Worm (Caenorhabditis elegans) whole organism, late embryonic: ENCODE data around the gene mpk-2.

Source experiments
- C08G9.2 ChIP-seq: sonication (generic microtip); optimal IDR thresholded peaks from 2 replicates; lab custom pipeline; 2016; ENCODE audit warnings: mild to moderate bottlenecking, missing genetic modification characterization, moderate library complexity, missing compliant biosample characterization
- C38D4.7 ChIP-seq: fragments of 200-800 bp; sonication (Bioruptor generic); optimal IDR thresholded peaks from 2 replicates; lab custom pipeline; 2018; ENCODE audit warnings: mild to moderate bottlenecking, missing genetic modification characterization, moderate library complexity, missing compliant biosample characterization
- K02D7.2 ChIP-seq: sonication (generic microtip); optimal IDR thresholded peaks from 2 replicates; lab custom pipeline; 2017; ENCODE audit warnings: mild to moderate bottlenecking, missing genetic modification characterization, missing compliant biosample characterization
- Y22D7AL.16 ChIP-seq: sonication (generic microtip); optimal IDR thresholded peaks from 2 replicates; lab custom pipeline; 2016; ENCODE audit warnings: missing genetic modification characterization, missing compliant biosample characterization
- ahr-1 ChIP-seq: sonication (generic microtip); optimal IDR thresholded peaks from 2 replicates; lab custom pipeline; 2016; ENCODE audit warnings: missing genetic modification characterization, missing compliant biosample characterization
- ama-1 ChIP-seq: fragments of 150-350 bp; optimal IDR thresholded peaks from 2 replicates; lab custom pipeline; 2014
- ceh-14 ChIP-seq: sonication (generic microtip); optimal IDR thresholded peaks from 2 replicates; lab custom pipeline; 2016; ENCODE audit warnings: missing genotype, missing genetic modification characterization, missing compliant biosample characterization
- ceh-18 ChIP-seq: sonication (generic microtip); optimal IDR thresholded peaks from 2 replicates; lab custom pipeline; 2016; ENCODE audit warnings: missing genetic modification characterization, missing compliant biosample characterization
- ceh-19 ChIP-seq: fragments of 200-800 bp; sonication (Bioruptor generic); optimal IDR thresholded peaks from 2 replicates; lab custom pipeline; 2018; ENCODE audit warnings: mild to moderate bottlenecking, missing genetic modification characterization, missing compliant biosample characterization
- ceh-22 ChIP-seq: sonication (generic microtip); optimal IDR thresholded peaks from 2 replicates; lab custom pipeline; 2017; ENCODE audit warnings: missing biosample characterization, missing genetic modification characterization
- ceh-31 ChIP-seq: sonication (generic microtip); optimal IDR thresholded peaks from 2 replicates; lab custom pipeline; 2016; ENCODE audit warnings: missing genetic modification characterization, missing compliant biosample characterization
- ceh-34 ChIP-seq: sonication (generic microtip); optimal IDR thresholded peaks from 2 replicates; lab custom pipeline; 2016; ENCODE audit warnings: mild to moderate bottlenecking, missing genetic modification characterization, missing compliant biosample characterization
- ceh-48 ChIP-seq: sonication (generic microtip); optimal IDR thresholded peaks from 2 replicates; lab custom pipeline; 2016; ENCODE audit warnings: missing genetic modification characterization, inconsistent platforms, missing compliant biosample characterization
- ceh-6 ChIP-seq: fragments of 200-800 bp; sonication (Bioruptor generic); optimal IDR thresholded peaks from 2 replicates; lab custom pipeline; 2018; ENCODE audit warnings: mild to moderate bottlenecking, missing genetic modification characterization, missing compliant biosample characterization
- dve-1 ChIP-seq: sonication (generic microtip); optimal IDR thresholded peaks from 2 replicates; lab custom pipeline; 2017; ENCODE audit warnings: antibody characterized with exemption, mild to moderate bottlenecking, missing genetic modification characterization, missing compliant biosample characterization
- elt-2 ChIP-seq: sonication (generic microtip); optimal IDR thresholded peaks from 2 replicates; lab custom pipeline; 2016; ENCODE audit warnings: missing genetic modification reagents, missing genetic modification characterization, missing compliant biosample characterization
- elt-4 ChIP-seq: sonication (generic microtip); optimal IDR thresholded peaks from 2 replicates; lab custom pipeline; 2016; ENCODE audit warnings: missing genetic modification characterization, missing compliant biosample characterization
- eyg-1 ChIP-seq: sonication (generic microtip); optimal IDR thresholded peaks from 2 replicates; lab custom pipeline; 2016; ENCODE audit warnings: missing genotype, missing genetic modification characterization, missing compliant biosample characterization
- fax-1 ChIP-seq: sonication (generic microtip); optimal IDR thresholded peaks from 2 replicates; lab custom pipeline; 2016; ENCODE audit warnings: missing genotype, missing genetic modification characterization, missing compliant biosample characterization
- fkh-10 ChIP-seq: fragments of 150-350 bp; optimal IDR thresholded peaks from 2 replicates; lab custom pipeline; 2014; ENCODE audit warnings: missing biosample characterization, missing genetic modification reagents, missing genetic modification characterization
- gmeb-2 ChIP-seq: sonication (generic microtip); optimal IDR thresholded peaks from 2 replicates; lab custom pipeline; 2016; ENCODE audit warnings: missing genetic modification characterization, inconsistent platforms, missing compliant biosample characterization
- hlh-13 ChIP-seq: fragments of 200-800 bp; sonication (Bioruptor generic); optimal IDR thresholded peaks from 2 replicates; lab custom pipeline; 2018; ENCODE audit warnings: mild to moderate bottlenecking, missing genetic modification characterization, missing compliant biosample characterization
- hlh-15 ChIP-seq: sonication (generic microtip); optimal IDR thresholded peaks from 2 replicates; lab custom pipeline; 2016; ENCODE audit warnings: missing genetic modification characterization, missing compliant biosample characterization
- hlh-30 ChIP-seq: sonication (generic microtip); optimal IDR thresholded peaks from 2 replicates; lab custom pipeline; 2017; ENCODE audit warnings: antibody characterized with exemption, missing genetic modification characterization, missing compliant biosample characterization; ENCODE audit not compliant: insufficient read depth
- hlh-6 ChIP-seq: sonication (generic microtip); optimal IDR thresholded peaks from 2 replicates; lab custom pipeline; 2016; ENCODE audit warnings: missing genotype, missing genetic modification characterization, missing compliant biosample characterization
- hlh-8 ChIP-seq: sonication (generic microtip); optimal IDR thresholded peaks from 2 replicates; lab custom pipeline; 2016; ENCODE audit warnings: missing genotype, missing genetic modification characterization, missing compliant biosample characterization
- lim-6 ChIP-seq: sonication (generic microtip); optimal IDR thresholded peaks from 2 replicates; lab custom pipeline; 2016; ENCODE audit warnings: missing genetic modification characterization, missing compliant biosample characterization
- lin-11 ChIP-seq: fragments of 200-800 bp; sonication (Bioruptor generic); optimal IDR thresholded peaks from 2 replicates; lab custom pipeline; 2018; ENCODE audit warnings: mild to moderate bottlenecking, missing genetic modification characterization, missing compliant biosample characterization
- madf-2 ChIP-seq: sonication (generic microtip); optimal IDR thresholded peaks from 2 replicates; lab custom pipeline; 2017; ENCODE audit warnings: missing genetic modification characterization, missing compliant biosample characterization
- nfya-1 ChIP-seq: sonication (generic microtip); optimal IDR thresholded peaks from 2 replicates; lab custom pipeline; 2017; ENCODE audit warnings: missing genetic modification characterization, mild to moderate bottlenecking, missing compliant biosample characterization, antibody characterized with exemption, moderate library complexity
- nhr-11 ChIP-seq: fragments of 150-350 bp; optimal IDR thresholded peaks from 2 replicates; lab custom pipeline; 2014; ENCODE audit warnings: missing biosample characterization, missing genetic modification characterization
- npax-4 ChIP-seq: sonication (generic microtip); optimal IDR thresholded peaks from 2 replicates; lab custom pipeline; 2016; ENCODE audit warnings: missing genetic modification characterization, missing compliant biosample characterization
- pag-3 ChIP-seq: sonication (generic microtip); optimal IDR thresholded peaks from 2 replicates; lab custom pipeline; 2016; ENCODE audit warnings: missing compliant biosample characterization, missing genetic modification characterization, borderline replicate concordance
- pat-9 ChIP-seq: fragments of 200-800 bp; sonication (Bioruptor generic); optimal IDR thresholded peaks from 2 replicates; lab custom pipeline; 2018; ENCODE audit warnings: mild to moderate bottlenecking, missing genetic modification characterization, moderate library complexity, missing compliant biosample characterization
- pax-1 ChIP-seq: fragments of 150-350 bp; optimal IDR thresholded peaks from 2 replicates; lab custom pipeline; 2014; ENCODE audit warnings: missing biosample characterization, missing genetic modification characterization
- pha-2 ChIP-seq: sonication (generic microtip); optimal IDR thresholded peaks from 2 replicates; lab custom pipeline; 2017; ENCODE audit warnings: mild to moderate bottlenecking, missing genetic modification characterization, missing compliant biosample characterization
- pha-4 ChIP-seq: fragments of 150-350 bp; optimal IDR thresholded peaks from 2 replicates; lab custom pipeline; 2018; ENCODE audit warnings: missing biosample characterization, missing genetic modification reagents, missing genetic modification characterization
- ref-2 ChIP-seq: sonication (generic microtip); optimal IDR thresholded peaks from 2 replicates; lab custom pipeline; 2016; ENCODE audit warnings: missing genetic modification characterization, missing compliant biosample characterization
- rnt-1 ChIP-seq: sonication (generic microtip); optimal IDR thresholded peaks from 2 replicates; lab custom pipeline; 2016; ENCODE audit warnings: missing genetic modification characterization, missing compliant biosample characterization
- sox-4 ChIP-seq: sonication (generic microtip); optimal IDR thresholded peaks from 2 replicates; lab custom pipeline; 2017; ENCODE audit warnings: mild to moderate bottlenecking, missing genetic modification characterization, inconsistent platforms, missing compliant biosample characterization
- syd-9 ChIP-seq: sonication (generic microtip); optimal IDR thresholded peaks from 2 replicates; lab custom pipeline; 2016; ENCODE audit warnings: mild to moderate bottlenecking, missing genetic modification characterization, moderate library complexity, missing compliant biosample characterization
- unc-3 ChIP-seq, 2 experiments: fragments of 200-800 bp in 1 of 2; sonication (Bioruptor generic) in 1 of 2; sonication (generic microtip) in 1 of 2; conservative IDR thresholded peaks in 1 of 2; optimal IDR thresholded peaks in 1 of 2; 2 replicates each; pipeline versions ENCODE4 v1.3.6 to Lab custom; 2016 to 2022; ENCODE audit warnings: missing compliant biosample characterization in 2 of 2, missing genetic modification characterization in 2 of 2, missing genetic modification reagents in 1 of 2
- unc-55 ChIP-seq: sonication (generic microtip); optimal IDR thresholded peaks from 2 replicates; lab custom pipeline; 2017; ENCODE audit warnings: missing biosample characterization, missing genetic modification reagents, missing genetic modification characterization
- unc-86 ChIP-seq: sonication (generic microtip); optimal IDR thresholded peaks from 2 replicates; lab custom pipeline; 2016; ENCODE audit warnings: missing genetic modification characterization, missing compliant biosample characterization
- zip-5 ChIP-seq: sonication (generic microtip); optimal IDR thresholded peaks from 2 replicates; lab custom pipeline; 2016; ENCODE audit warnings: missing genetic modification characterization, missing compliant biosample characterization
- ztf-16 ChIP-seq: sonication (generic microtip); optimal IDR thresholded peaks from 2 replicates; lab custom pipeline; 2017; ENCODE audit warnings: missing genetic modification characterization, missing compliant biosample characterization

The mpk-2 gene

ce11 chrII:5058036-5058435 is 45.9 kb upstream of the mpk-2 start, which contains the start of gene C27A2.12:
TSS of gene C27A2.12 (minus strand) at chrII:5058136.
- no peak for TF ChIP-seq Y22D7AL.16 (tag; lab: Kevin White, UChicago)
- no peak for TF ChIP-seq ceh-18 (tag; lab: Kevin White, UChicago)
- TF ChIP-seq ztf-16 (tag; lab: Kevin White, UChicago), result no peak
- no peak for TF ChIP-seq elt-4 (tag; lab: Kevin White, UChicago)
- TF ChIP-seq nfya-1 (tag; lab: Kevin White, UChicago), result no peak
- no peak for TF ChIP-seq sox-4 (tag; lab: Kevin White, UChicago)
- no peak for TF ChIP-seq C38D4.7 (GFP tag; lab: Kevin White, UChicago)
- no peak for TF ChIP-seq fax-1
- no peak for TF ChIP-seq C08G9.2 (tag; lab: Kevin White, UChicago)
- TF ChIP-seq elt-2 (tag; lab: Kevin White, UChicago), result no peak
- TF ChIP-seq unc-55 (GFP tag; lab: Kevin White, UChicago), result no peak
- TF ChIP-seq ceh-14 (tag; lab: Kevin White, UChicago), result no peak
- no peak for TF ChIP-seq hlh-8 (tag; lab: Kevin White, UChicago)
- no peak for TF ChIP-seq K02D7.2
- no peak for TF ChIP-seq ama-1
- TF ChIP-seq hlh-30, result no peak

ce11 chrII:5060719-5061118 is 43.2 kb upstream of the mpk-2 start, which contains the start of gene pho-12:
TSS of gene pho-12 (minus strand) at chrII:5060819.
- TF ChIP-seq ref-2 (tag; lab: Kevin White, UChicago), result no peak
- TF ChIP-seq pag-3 (tag; lab: Kevin White, UChicago), result no peak
- no peak for TF ChIP-seq ceh-48 (tag; lab: Kevin White, UChicago)
- no peak for TF ChIP-seq pat-9 (tag; lab: Kevin White, UChicago)
- no peak for TF ChIP-seq pha-2
- no peak for TF ChIP-seq syd-9 (tag; lab: Kevin White, UChicago)
- no peak for TF ChIP-seq ceh-31 (tag; lab: Kevin White, UChicago)
- TF ChIP-seq zip-5 (tag; lab: Kevin White, UChicago), result no peak
- TF ChIP-seq dve-1 (tag; lab: Kevin White, UChicago), result no peak
- no peak for TF ChIP-seq ahr-1 (tag; lab: Kevin White, UChicago)
- no peak for TF ChIP-seq Y22D7AL.16 (tag; lab: Kevin White, UChicago)
- no peak for TF ChIP-seq lin-11
- no peak for TF ChIP-seq elt-2 (tag; lab: Kevin White, UChicago)
- TF ChIP-seq ztf-16 (tag; lab: Kevin White, UChicago), result no peak
- no peak for TF ChIP-seq rnt-1 (tag; lab: Kevin White, UChicago)

ce11 chrII:5061794-5062368 is 42.0 kb upstream of the mpk-2 start, which contains the start of gene smc-5:
TSS of gene smc-5 (plus strand) at chrII:5062125.
- TF ChIP-seq ceh-19 (GFP tag; lab: Kevin White, UChicago) (no peak), ceh-48 (tag; lab: Kevin White, UChicago) (no peak), lim-6 (tag; lab: Kevin White, UChicago) (peak; percentile 25), gmeb-2 (no peak), fax-1 (peak; percentile 58), hlh-30 (no peak), hlh-8 (tag; lab: Kevin White, UChicago) (peak; percentile 13), hlh-6 (tag; lab: Kevin White, UChicago) (no peak), unc-55 (GFP tag; lab: Kevin White, UChicago) (no peak), pax-1 (tag; lab: Kevin White, UChicago) (peak; percentile 16), unc-86 (no peak), C38D4.7 (GFP tag; lab: Kevin White, UChicago) (no peak), fkh-10 (GFP tag; lab: Kevin White, UChicago) (no peak), K02D7.2 (no peak), elt-2 (tag; lab: Kevin White, UChicago) (no peak), hlh-13 (GFP tag; lab: Kevin White, UChicago) (no peak), ceh-6 (GFP tag; lab: Kevin White, UChicago) (no peak), hlh-15 (no peak), pat-9 (tag; lab: Kevin White, UChicago) (no peak), madf-2 (tag; lab: Kevin White, UChicago) (no peak), npax-4 (tag; lab: Kevin White, UChicago) (no peak), lin-11 (no peak), Y22D7AL.16 (tag; lab: Kevin White, UChicago) (no peak), ceh-22 (no peak), dve-1 (tag; lab: Kevin White, UChicago) (no peak), ceh-34 (tag; lab: Kevin White, UChicago) (peak; percentile 68), unc-3 (GFP tag; conservative IDR thresholded peaks at IDR 0.05; lab: Robert Waterston, UW) (no peak), unc-3 (tag; optimal IDR thresholded peaks at IDR 0.05; lab: Kevin White, UChicago) (no peak), nhr-11 (tag; lab: Kevin White, UChicago) (no peak), ceh-14 (tag; lab: Kevin White, UChicago) (peak; percentile 52), eyg-1 (no peak), pha-4 (tag; lab: Kevin White, UChicago) (no peak)
